Worm (Caenorhabditis elegans) whole organism, L3 larva: Measurements from ENCODE around the gene srz-94.

Source experiments
- ama-1 ChIP-seq: fragments of 150-350 bp; optimal IDR thresholded peaks from 2 replicates; lab custom pipeline; 2018
- ceh-82 ChIP-seq: fragments of 150-350 bp; optimal IDR thresholded peaks from 2 replicates; lab custom pipeline; 2014; ENCODE audit warnings: missing biosample characterization, missing genetic modification characterization
- fkh-10 ChIP-seq: sonication (generic microtip); optimal IDR thresholded peaks from 2 replicates; lab custom pipeline; 2017; ENCODE audit warnings: missing biosample characterization, missing genetic modification reagents, missing genetic modification characterization
- lin-39 ChIP-seq: fragments of 150-350 bp; optimal IDR thresholded peaks from 2 replicates; lab custom pipeline; 2018; ENCODE audit warnings: missing biosample characterization, missing genetic modification reagents, missing genetic modification characterization
- nfya-1 ChIP-seq: sonication (generic microtip); optimal IDR thresholded peaks from 2 replicates; lab custom pipeline; 2017; ENCODE audit warnings: missing genetic modification characterization, mild to moderate bottlenecking, missing compliant biosample characterization, antibody characterized with exemption, moderate library complexity; ENCODE audit not compliant: insufficient read depth
- nhr-237 ChIP-seq: fragments of 150-350 bp; optimal IDR thresholded peaks from 2 replicates; lab custom pipeline; 2014; ENCODE audit warnings: missing biosample characterization, missing genetic modification characterization
- pqm-1 ChIP-seq: fragments of 150-350 bp; optimal IDR thresholded peaks from 2 replicates; lab custom pipeline; 2017; ENCODE audit warnings: missing biosample characterization, missing genetic modification characterization, inconsistent platforms
- snpc-4 ChIP-seq: fragments of 150-350 bp; optimal IDR thresholded peaks from 2 replicates; lab custom pipeline; 2014; ENCODE audit warnings: missing biosample characterization, missing genetic modification characterization

ce11 chrV:16988614-16989013, 47.1 kb downstream of the srz-94 start, which contains the start of gene Y102A5C.27:
- TF ChIP-seq fkh-10 (no peak), snpc-4 (tag; lab: Kevin White, UChicago) (no peak), pqm-1 (tag; lab: Kevin White, UChicago) (no peak), ama-1 (lab: Kevin White, UChicago) (no peak), ceh-82 (tag; lab: Kevin White, UChicago) (no peak), nhr-237 (no peak), lin-39 (no peak), nfya-1 (tag; lab: Kevin White, UChicago) (no peak)
